Worm (Caenorhabditis elegans) whole organism, L1 larva: Measurements from ENCODE around the gene F45E1.2.
A peak's percentile ranks its signal among the peaks of the same experiment; 100 is the strongest.

Experiments used
- C16A3.4 ChIP-seq: fragments of 150-350 bp; optimal IDR thresholded peaks from 2 replicates; lab custom pipeline; 2014; ENCODE audit warnings: missing biosample characterization, missing genetic modification characterization
- F16B12.6 ChIP-seq: fragments of 150-350 bp; optimal IDR thresholded peaks from 2 replicates; lab custom pipeline; 2014; ENCODE audit warnings: missing biosample characterization, missing genetic modification characterization
- Y116A8C.19 ChIP-seq: sonication (generic microtip); optimal IDR thresholded peaks from 2 replicates; lab custom pipeline; 2016; ENCODE audit warnings: missing compliant biosample characterization, missing genetic modification characterization, borderline replicate concordance
- aha-1 ChIP-seq: fragments of 150-350 bp; optimal IDR thresholded peaks from 2 replicates; lab custom pipeline; 2014; ENCODE audit warnings: missing biosample characterization, missing genetic modification characterization
- alr-1 ChIP-seq: fragments of 200-800 bp; sonication (Bioruptor generic); optimal IDR thresholded peaks from 2 replicates; lab custom pipeline; 2018; ENCODE audit warnings: borderline replicate concordance, mild to moderate bottlenecking, missing genetic modification characterization, missing compliant biosample characterization
- aly-2 ChIP-seq: fragments of 150-350 bp; optimal IDR thresholded peaks from 2 replicates; lab custom pipeline; 2014; ENCODE audit warnings: missing biosample characterization, missing genetic modification characterization
- ceh-8 ChIP-seq: fragments of 200-800 bp; sonication (Bioruptor generic); optimal IDR thresholded peaks from 2 replicates; lab custom pipeline; 2018; ENCODE audit warnings: mild to moderate bottlenecking, missing genetic modification characterization, moderate library complexity, missing compliant biosample characterization
- ceh-82 ChIP-seq, 3 experiments: fragments of 150-350 bp in 1 of 3; sonication (generic microtip) in 2 of 3; optimal IDR thresholded peaks; 2 replicates each; lab custom pipeline; 2014 to 2017; ENCODE audit warnings: missing biosample characterization in 3 of 3, missing genetic modification characterization in 3 of 3
- dpl-1 ChIP-seq, 3 experiments: fragments of 150-350 bp in 2 of 3; sonication (generic microtip) in 1 of 3; optimal IDR thresholded peaks; 2 replicates each; lab custom pipeline; 2014 to 2017; ENCODE audit warnings: missing biosample characterization in 3 of 3, missing genetic modification characterization in 3 of 3, missing genetic modification reagents in 3 of 3
- egl-13 ChIP-seq: sonication (generic microtip); optimal IDR thresholded peaks from 2 replicates; lab custom pipeline; 2016; ENCODE audit warnings: missing genotype, missing genetic modification reagents, missing genetic modification characterization, missing compliant biosample characterization
- egl-27 ChIP-seq, 2 experiments: fragments of 150-350 bp in 1 of 2; sonication (generic microtip); optimal IDR thresholded peaks; 3 replicates each; lab custom pipeline; 2017 to 2018; ENCODE audit warnings: missing biosample characterization in 2 of 2, missing genetic modification characterization in 2 of 2, missing genetic modification reagents in 2 of 2
- elt-2 ChIP-seq: sonication (generic microtip); optimal IDR thresholded peaks from 2 replicates; lab custom pipeline; 2016; ENCODE audit warnings: missing genetic modification characterization, mild to moderate bottlenecking, inconsistent platforms, missing compliant biosample characterization, missing genetic modification reagents
- ets-5 ChIP-seq: fragments of 200-800 bp; sonication (Bioruptor generic); IDR thresholded peaks from 2 replicates; pipeline ENCODE4 v1.3.6; 2022; ENCODE audit warnings: missing genetic modification characterization, missing compliant biosample characterization
- fkh-4 ChIP-seq: sonication (generic microtip); optimal IDR thresholded peaks from 2 replicates; lab custom pipeline; 2016; ENCODE audit warnings: missing compliant biosample characterization, missing genetic modification characterization, borderline replicate concordance
- grh-1 ChIP-seq: fragments of 200-800 bp; sonication (Bioruptor generic); IDR thresholded peaks from 2 replicates; pipeline ENCODE4 v1.3.6; 2022; ENCODE audit warnings: missing genetic modification reagents, missing genetic modification characterization, missing compliant biosample characterization
- hlh-17 ChIP-seq: fragments of 200-800 bp; sonication (Bioruptor generic); optimal IDR thresholded peaks from 2 replicates; lab custom pipeline; 2018; ENCODE audit warnings: missing genetic modification characterization, mild to moderate bottlenecking, missing compliant biosample characterization, moderate library complexity, borderline replicate concordance
- hpl-2 ChIP-seq: fragments of 150-350 bp; optimal IDR thresholded peaks from 2 replicates; lab custom pipeline; 2014; ENCODE audit warnings: missing biosample characterization, missing genetic modification reagents, missing genetic modification characterization
- isw-1 ChIP-seq: fragments of 200-800 bp; sonication (Bioruptor generic); IDR thresholded peaks from 2 replicates; pipeline ENCODE4 v1.3.6; 2022; ENCODE audit warnings: missing genetic modification characterization, missing compliant biosample characterization
- jun-1 ChIP-seq: fragments of 150-350 bp; optimal IDR thresholded peaks from 2 replicates; lab custom pipeline; 2014; ENCODE audit warnings: missing biosample characterization, missing genetic modification reagents, missing genetic modification characterization
- lin-13 ChIP-seq: fragments of 150-350 bp; optimal IDR thresholded peaks from 2 replicates; lab custom pipeline; 2014; ENCODE audit warnings: missing biosample characterization, missing genetic modification reagents, missing genetic modification characterization
- lin-14 ChIP-seq: fragments of 200-800 bp; sonication (Bioruptor generic); optimal IDR thresholded peaks from 2 replicates; lab custom pipeline; 2018; ENCODE audit warnings: mild to moderate bottlenecking, missing genetic modification characterization, moderate library complexity, missing compliant biosample characterization
- lin-15B ChIP-seq: fragments of 150-350 bp; sonication (generic microtip); optimal IDR thresholded peaks from 3 replicates; lab custom pipeline; 2014; ENCODE audit warnings: missing biosample characterization, missing genetic modification characterization
- lin-35 ChIP-seq, 2 experiments: fragments of 150-350 bp; optimal IDR thresholded peaks; 2 replicates each; lab custom pipeline; 2014; ENCODE audit warnings: missing biosample characterization in 2 of 2, missing genetic modification characterization in 2 of 2, missing genetic modification reagents in 2 of 2
- lin-39 ChIP-seq: fragments of 150-350 bp; optimal IDR thresholded peaks from 2 replicates; lab custom pipeline; 2014; ENCODE audit warnings: missing biosample characterization, missing genetic modification reagents, missing genetic modification characterization
- lir-3 ChIP-seq: sonication (generic microtip); optimal IDR thresholded peaks from 2 replicates; lab custom pipeline; 2016; ENCODE audit warnings: mild to moderate bottlenecking, missing genetic modification characterization, moderate library complexity, missing compliant biosample characterization; ENCODE audit not compliant: poor library complexity
- mdl-1 ChIP-seq, 2 experiments: fragments of 150-350 bp; optimal IDR thresholded peaks; 2 replicates each; lab custom pipeline; 2014 to 2017; ENCODE audit warnings: missing biosample characterization in 2 of 2, missing genetic modification characterization in 2 of 2, inconsistent platforms in 1 of 2
- mef-2 ChIP-seq: fragments of 150-350 bp; optimal IDR thresholded peaks from 2 replicates; lab custom pipeline; 2014; ENCODE audit warnings: missing biosample characterization, missing genetic modification characterization
- nhr-11 ChIP-seq: fragments of 150-350 bp; optimal IDR thresholded peaks from 2 replicates; lab custom pipeline; 2014; ENCODE audit warnings: missing biosample characterization, missing genetic modification characterization
- nhr-12 ChIP-seq: sonication (generic microtip); optimal IDR thresholded peaks from 2 replicates; lab custom pipeline; 2017; ENCODE audit warnings: missing biosample characterization, missing genetic modification characterization
- nhr-71 ChIP-seq: sonication (generic microtip); optimal IDR thresholded peaks from 2 replicates; lab custom pipeline; 2016; ENCODE audit warnings: mild to moderate bottlenecking, missing genetic modification characterization, moderate library complexity, missing compliant biosample characterization
- nhr-76 ChIP-seq: sonication (generic microtip); optimal IDR thresholded peaks from 2 replicates; lab custom pipeline; 2017; ENCODE audit warnings: missing biosample characterization, missing genetic modification characterization
- nhr-84 ChIP-seq: sonication (generic microtip); optimal IDR thresholded peaks from 2 replicates; lab custom pipeline; 2017; ENCODE audit warnings: missing biosample characterization, missing genetic modification characterization
- nhr-90 ChIP-seq: sonication (generic microtip); optimal IDR thresholded peaks from 2 replicates; lab custom pipeline; 2016; ENCODE audit warnings: mild to moderate bottlenecking, missing genetic modification characterization, missing compliant biosample characterization; ENCODE audit not compliant: poor library complexity
- pag-3 ChIP-seq: sonication (generic microtip); optimal IDR thresholded peaks from 2 replicates; lab custom pipeline; 2017; ENCODE audit warnings: missing genetic modification characterization, mild to moderate bottlenecking, missing compliant biosample characterization, antibody characterized with exemption, borderline replicate concordance; ENCODE audit not compliant: insufficient read depth
- rnt-1 ChIP-seq: sonication (generic microtip); optimal IDR thresholded peaks from 2 replicates; lab custom pipeline; 2016; ENCODE audit warnings: mild to moderate bottlenecking, missing genetic modification characterization, moderate library complexity, missing compliant biosample characterization
- skn-1 ChIP-seq: fragments of 150-350 bp; optimal IDR thresholded peaks from 2 replicates; lab custom pipeline; 2014; ENCODE audit warnings: missing biosample characterization, missing genetic modification characterization
- snpc-4 ChIP-seq: fragments of 150-350 bp; optimal IDR thresholded peaks from 2 replicates; lab custom pipeline; 2014; ENCODE audit warnings: missing biosample characterization, missing genetic modification characterization
- snu-23 ChIP-seq: sonication (generic microtip); optimal IDR thresholded peaks from 2 replicates; lab custom pipeline; 2016; ENCODE audit warnings: missing genetic modification characterization, missing compliant biosample characterization
- sox-4 ChIP-seq: sonication (generic microtip); optimal IDR thresholded peaks from 2 replicates; lab custom pipeline; 2016; ENCODE audit warnings: missing genetic modification characterization, missing compliant biosample characterization
- tbx-2 ChIP-seq: sonication (generic microtip); optimal IDR thresholded peaks from 2 replicates; lab custom pipeline; 2016; ENCODE audit warnings: missing genetic modification characterization, missing compliant biosample characterization
- unc-130 ChIP-seq: fragments of 150-350 bp; optimal IDR thresholded peaks from 2 replicates; lab custom pipeline; 2017; ENCODE audit warnings: missing biosample characterization, missing genetic modification characterization, inconsistent platforms
- unc-62 ChIP-seq: fragments of 150-350 bp; optimal IDR thresholded peaks from 2 replicates; lab custom pipeline; 2014; ENCODE audit warnings: missing biosample characterization, missing genetic modification reagents, missing genetic modification characterization
- unc-98 ChIP-seq: fragments of 200-800 bp; sonication (Bioruptor generic); IDR thresholded peaks from 2 replicates; pipeline ENCODE4 v1.3.6; 2022; ENCODE audit warnings: missing genetic modification characterization, missing compliant biosample characterization
- vab-15 ChIP-seq: sonication (generic microtip); optimal IDR thresholded peaks from 2 replicates; lab custom pipeline; 2017; ENCODE audit warnings: missing genotype, mild to moderate bottlenecking, missing genetic modification characterization, missing compliant biosample characterization
- xbp-1 ChIP-seq: sonication (generic microtip); optimal IDR thresholded peaks from 2 replicates; lab custom pipeline; 2016; ENCODE audit warnings: missing genetic modification characterization, missing compliant biosample characterization
- zip-4 ChIP-seq: fragments of 200-800 bp; sonication (Bioruptor generic); optimal IDR thresholded peaks from 2 replicates; lab custom pipeline; 2018; ENCODE audit warnings: mild to moderate bottlenecking, missing genetic modification characterization, moderate library complexity, missing compliant biosample characterization
- ztf-11 ChIP-seq, 2 experiments: sonication (generic microtip); optimal IDR thresholded peaks; 2 replicates each; lab custom pipeline; 2016 to 2017; ENCODE audit warnings: missing genetic modification characterization in 2 of 2, missing biosample characterization in 1 of 2, missing compliant biosample characterization in 1 of 2
- ztf-4 ChIP-seq: fragments of 150-350 bp; optimal IDR thresholded peaks from 2 replicates; lab custom pipeline; 2014; ENCODE audit warnings: missing biosample characterization, missing genetic modification characterization

Gene F45E1.2

ce11 chrX:8021609-8022008 lies 18.1 kb downstream of the F45E1.2 start (continued):
- TF ChIP-seq nhr-76 (tag; lab: Kevin White, UChicago) (no peak), lin-35 (GFP tag; optimal IDR thresholded peaks at IDR 0.05; lab: Kevin White, UChicago) (peak; percentile 25 to 49), F16B12.6 (tag; lab: Kevin White, UChicago) (no peak), jun-1 (peak; percentile 61), nhr-71 (tag; lab: Kevin White, UChicago) (peak; percentile 98), snu-23 (GFP tag; lab: Kevin White, UChicago) (peak; percentile 87), lin-13 (GFP tag; lab: Kevin White, UChicago) (peak; percentile 63), xbp-1 (tag; lab: Kevin White, UChicago) (peak; percentile 72), snpc-4 (tag; lab: Kevin White, UChicago) (peak; percentile 26), egl-27 (tag; optimal IDR thresholded peaks at IDR 0.05; lab: Kevin White, UChicago) (no peak), isw-1 (peak; percentile 16; the same call in 1 of the 2 replicates), ztf-4 (tag; lab: Kevin White, UChicago) (peak; percentile 81), elt-2 (tag; lab: Kevin White, UChicago) (peak; percentile 39), ceh-82 (tag; optimal IDR thresholded peaks at IDR 0.05; lab: Kevin White, UChicago) (peak; percentile 40 to 51 (median 50)), alr-1 (no peak), grh-1 (GFP tag; lab: Robert Waterston, UW) (no peak), dpl-1 (GFP tag; optimal IDR thresholded peaks at IDR 0.05; lab: Kevin White, UChicago) (peak; percentile 3 to 42 (median 31)), skn-1 (peak; percentile 6), pag-3 (tag; lab: Kevin White, UChicago) (no peak), aly-2 (no peak), ceh-8 (GFP tag; lab: Kevin White, UChicago) (peak; percentile 63), sox-4 (tag; lab: Kevin White, UChicago) (peak; percentile 91), zip-4 (peak; percentile 2), nhr-84 (tag; lab: Kevin White, UChicago) (no peak), hpl-2 (GFP tag; lab: Kevin White, UChicago) (no peak), lin-14 (GFP tag; lab: Kevin White, UChicago) (peak; percentile 98), aha-1 (tag; lab: Kevin White, UChicago) (peak; percentile 61), Y116A8C.19 (tag; lab: Kevin White, UChicago) (no peak), C16A3.4 (tag; lab: Kevin White, UChicago) (peak; percentile 59), rnt-1 (tag; lab: Kevin White, UChicago) (peak; percentile 91), egl-13 (peak; percentile 89), mdl-1 (tag; optimal IDR thresholded peaks at IDR 0.05; lab: Kevin White, UChicago) (peak in 1 of 2 experiments; percentile 75), lir-3 (peak; percentile 83), vab-15 (tag; lab: Kevin White, UChicago) (no peak), lin-39 (tag; lab: Kevin White, UChicago) (peak; percentile 77), ets-5 (GFP tag; lab: Robert Waterston, UW) (no peak), unc-98 (GFP tag; lab: Robert Waterston, UW) (peak; percentile 52; the same call in 1 of the 2 replicates)

ce11 chrX:8022728-8023127 lies 19.2 kb downstream of the F45E1.2 start:
- TF ChIP-seq ztf-11 (tag; optimal IDR thresholded peaks at IDR 0.05; lab: Kevin White, UChicago) (no peak), snpc-4 (tag; lab: Kevin White, UChicago) (no peak), nhr-76 (tag; lab: Kevin White, UChicago) (no peak), lin-39 (tag; lab: Kevin White, UChicago) (no peak), unc-62 (GFP tag; lab: Kevin White, UChicago) (no peak), hpl-2 (GFP tag; lab: Kevin White, UChicago) (no peak), elt-2 (tag; lab: Kevin White, UChicago) (peak; percentile 80), lin-35 (GFP tag; optimal IDR thresholded peaks at IDR 0.05; lab: Kevin White, UChicago) (peak in 1 of 2 experiments; percentile 60), hlh-17 (GFP tag; lab: Kevin White, UChicago) (no peak), unc-130 (tag; lab: Kevin White, UChicago) (no peak), egl-27 (tag; optimal IDR thresholded peaks at IDR 0.05; lab: Kevin White, UChicago) (no peak), mdl-1 (tag; optimal IDR thresholded peaks at IDR 0.05; lab: Kevin White, UChicago) (peak in 1 of 2 experiments; percentile 60), tbx-2 (tag; lab: Kevin White, UChicago) (no peak), fkh-4 (tag; lab: Kevin White, UChicago) (no peak), lin-15B (tag; lab: Kevin White, UChicago) (no peak), nhr-71 (tag; lab: Kevin White, UChicago) (peak; percentile 4), nhr-90 (tag; lab: Kevin White, UChicago) (peak; percentile 6), nhr-12 (tag; lab: Kevin White, UChicago) (no peak), grh-1 (GFP tag; lab: Robert Waterston, UW) (no peak), nhr-84 (tag; lab: Kevin White, UChicago) (no peak), jun-1 (peak; percentile 23), nhr-11 (tag; lab: Kevin White, UChicago) (no peak), ceh-8 (GFP tag; lab: Kevin White, UChicago) (no peak), mef-2 (tag; lab: Kevin White, UChicago) (no peak)
- TF ChIP-seq, all 84 proteins: peak for 6
